Fruit fly (Drosophila melanogaster): ENCODE measurements around the gene GckIII.

GckIII gene

DNA sequence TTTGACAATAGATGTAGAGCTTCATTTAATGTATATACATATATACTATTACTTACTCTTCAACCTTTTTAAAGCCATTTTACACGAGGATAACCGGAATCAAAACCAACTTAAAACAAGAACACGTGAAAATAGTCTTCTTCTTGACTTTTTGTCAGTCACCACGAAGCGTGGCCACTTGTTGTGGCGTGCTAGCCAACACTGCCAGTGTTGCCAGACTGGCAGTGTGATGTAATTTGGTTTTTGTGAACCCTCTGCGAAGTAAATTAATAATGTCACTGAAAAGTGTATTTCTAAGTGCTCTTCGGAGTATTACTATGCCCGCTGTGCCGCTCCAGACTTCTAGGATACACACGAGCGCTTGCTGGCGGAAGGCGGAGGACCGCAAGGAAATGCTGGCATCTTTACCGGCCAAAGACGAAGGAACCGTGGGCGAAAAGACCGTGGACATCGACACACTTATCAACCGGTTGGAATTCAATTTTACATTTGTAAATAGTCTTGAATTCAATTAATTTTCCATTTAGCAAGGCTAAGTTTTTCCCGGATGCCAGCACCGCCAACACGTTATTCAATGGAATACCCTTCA is 12.7 kb upstream of the GckIII start, which contains the start of the genes Ns1 and mRpS11 (continued):
- TF ChIP-seq CG9817 (tag; optimal IDR thresholded peaks at IDR 0.05) (no peak), twi (tag; optimal IDR thresholded peaks at IDR 0.05) (peak; percentile 34), p53 (GFP tag; optimal IDR thresholded peaks at IDR 0.05) (no peak), trem (tag; optimal IDR thresholded peaks at IDR 0.05) (peak; percentile 64), Adf1 (GFP tag; IDR thresholded peaks at IDR 0.05) (no peak), Elba2 (GFP tag; optimal IDR thresholded peaks at IDR 0.05) (no peak), Hey (tag; optimal IDR thresholded peaks at IDR 0.05) (no peak), CG14710 (tag; optimal IDR thresholded peaks at IDR 0.05) (peak; percentile 62), CG16815 (GFP tag; optimal IDR thresholded peaks at IDR 0.05) (no peak), Hr78 (GFP tag; optimal IDR thresholded peaks at IDR 0.05) (no peak), CG3847 (GFP tag; IDR thresholded peaks at IDR 0.05) (peak; percentile 63), CG14860 (GFP tag; IDR thresholded peaks at IDR 0.05; ENCODE audit: partially characterized antibody) (no peak), CG15479 (GFP tag; optimal IDR thresholded peaks at IDR 0.05) (no peak), CG10431 (GFP tag; optimal IDR thresholded peaks at IDR 0.05) (no peak), yki (optimal IDR thresholded peaks at IDR 0.05) (no peak), mam (GFP tag; optimal IDR thresholded peaks at IDR 0.05) (peak; percentile 13), CG18599 (GFP tag; optimal IDR thresholded peaks at IDR 0.05) (no peak), CG10209 (GFP tag; optimal IDR thresholded peaks at IDR 0.05) (no peak), CG7928 (GFP tag; optimal IDR thresholded peaks at IDR 0.05) (no peak), crol (GFP tag; IDR thresholded peaks at IDR 0.05) (no peak), CG10543 (GFP tag; optimal IDR thresholded peaks at IDR 0.05) (peak; percentile 32), HLH3B (GFP tag; IDR thresholded peaks at IDR 0.05) (no peak), br (optimal IDR thresholded peaks at IDR 0.05) (no peak), Fer2 (tag; optimal IDR thresholded peaks at IDR 0.05) (no peak), CG10267 (tag; optimal IDR thresholded peaks at IDR 0.05) (peak; percentile 95), Six4 (GFP tag; optimal IDR thresholded peaks at IDR 0.05) (no peak), Scr (GFP tag; IDR thresholded peaks at IDR 0.05; ENCODE audit: partially characterized antibody) (peak; percentile 49), otp (GFP tag; IDR thresholded peaks at IDR 0.05) (peak; percentile 15; the same call in 1 of the 3 replicates), caup (GFP tag; optimal IDR thresholded peaks at IDR 0.05; ENCODE audit: severe bottlenecking) (peak; percentile 54), CG12769 (tag; optimal IDR thresholded peaks at IDR 0.05) (peak; percentile 57), CG10321 (GFP tag; IDR thresholded peaks at IDR 0.05) (no peak), row (GFP tag; IDR thresholded peaks at IDR 0.05) (peak; percentile 36; the same call in 2 of the 3 replicates), ham (GFP tag; IDR thresholded peaks at IDR 0.05) (no peak), CG11247 (GFP tag; IDR thresholded peaks at IDR 0.05) (0 out of 2 replicates have a peak, but pooled peaks have one; percentile 30), chif (GFP tag; optimal IDR thresholded peaks at IDR 0.05) (peak in 1 of 2 experiments; percentile 25), CG7963 (GFP tag; IDR thresholded peaks at IDR 0.05; ENCODE audit: partially characterized antibody) (peak; percentile 44; the same call in 2 of the 3 replicates), Dfd (GFP tag; optimal IDR thresholded peaks at IDR 0.05) (no peak), schlank (tag; optimal IDR thresholded peaks at IDR 0.05) (no peak), CG18011 (GFP tag; optimal IDR thresholded peaks at IDR 0.05) (no peak), zf30C (GFP tag; optimal IDR thresholded peaks at IDR 0.05) (no peak), CG13775 (GFP tag; optimal IDR thresholded peaks at IDR 0.05) (peak; percentile 7), eyg (GFP tag; optimal IDR thresholded peaks at IDR 0.05) (no peak), stc (GFP tag; IDR thresholded peaks at IDR 0.05) (no peak), Hr3 (GFP tag; optimal IDR thresholded peaks at IDR 0.05) (peak; percentile 19), onecut (GFP tag; IDR thresholded peaks at IDR 0.05) (peak; percentile 39; the same call in 1 of the 2 replicates), CG12219 (GFP tag; optimal IDR thresholded peaks at IDR 0.05) (no peak), B-H1 (GFP tag; IDR thresholded peaks at IDR 0.05) (no peak), pum (GFP tag; optimal IDR thresholded peaks at IDR 0.05) (peak; percentile 23), CG9727 (GFP tag; optimal IDR thresholded peaks at IDR 0.05) (no peak), Doc3 (GFP tag; IDR thresholded peaks at IDR 0.05; ENCODE audit: partially characterized antibody) (no peak)
